Fruit fly (Drosophila melanogaster) whole organism, wandering third instar larva: Measurements from ENCODE around the gene CG12698.

Source experiments
- Abd-B ChIP-seq: fragments of >200 bp; optimal IDR thresholded peaks from 2 replicates; lab custom pipeline; 2017; ENCODE audit warnings: missing biosample characterization, missing genetic modification characterization
- CG32264 ChIP-seq: fragments of 200-800 bp; sonication (Bioruptor generic); optimal IDR thresholded peaks from 2 replicates; lab custom pipeline; 2016; ENCODE audit warnings: missing biosample characterization, missing genetic modification characterization
- CrebA ChIP-seq: fragments of 200-800 bp; sonication (Bioruptor generic); optimal IDR thresholded peaks from 2 replicates; lab custom pipeline; 2016; ENCODE audit warnings: missing biosample characterization, mild to moderate bottlenecking, missing genetic modification characterization, borderline replicate concordance
- Dfd ChIP-seq: fragments of >200 bp; optimal IDR thresholded peaks from 2 replicates; lab custom pipeline; 2017; ENCODE audit warnings: missing biosample characterization, missing genetic modification characterization
- Dif ChIP-seq: fragments of 200-275, 200-300 bp; sonication (Bioruptor generic); optimal IDR thresholded peaks from 2 replicates; lab custom pipeline; 2018; ENCODE audit warnings: missing biosample characterization, missing genetic modification characterization; ENCODE audit not compliant: partially characterized antibody
- GATAd ChIP-seq: sonication (Bioruptor generic); optimal IDR thresholded peaks from 2 replicates; lab custom pipeline; 2016; ENCODE audit warnings: missing biosample characterization, missing genetic modification characterization
- HLH106 ChIP-seq: fragments of 200-800 bp; optimal IDR thresholded peaks from 3 replicates; lab custom pipeline; 2019; ENCODE audit warnings: missing biosample characterization, mild to moderate bottlenecking, missing genetic modification characterization, moderate library complexity
- Hr78 ChIP-seq: fragments of >200 bp; optimal IDR thresholded peaks from 2 replicates; lab custom pipeline; 2017; ENCODE audit warnings: missing biosample characterization, missing genetic modification characterization
- Hr83 ChIP-seq: fragments of 200-300 bp; sonication (Bioruptor generic); optimal IDR thresholded peaks from 2 replicates; lab custom pipeline; 2016; ENCODE audit warnings: missing biosample characterization, mild to moderate bottlenecking, missing genetic modification characterization, moderate library complexity; ENCODE audit not compliant: poor library complexity, severe bottlenecking
- Mio ChIP-seq: sonication (Bioruptor generic); optimal IDR thresholded peaks from 2 replicates; lab custom pipeline; 2016; ENCODE audit warnings: missing biosample characterization, missing genetic modification characterization
- N ChIP-seq: fragments of >200 bp; optimal IDR thresholded peaks from 2 replicates; lab custom pipeline; 2018; ENCODE audit warnings: missing biosample characterization, missing external identifiers, missing genetic modification characterization
- OdsH ChIP-seq: fragments of 200-800 bp; sonication (Bioruptor generic); optimal IDR thresholded peaks from 2 replicates; lab custom pipeline; 2016; ENCODE audit warnings: missing biosample characterization, mild to moderate bottlenecking, missing genetic modification characterization
- Vsx2 ChIP-seq: fragments of 200-300, 225-300 bp; sonication (Bioruptor generic); optimal IDR thresholded peaks from 2 replicates; lab custom pipeline; 2018; ENCODE audit warnings: missing biosample characterization, missing genetic modification characterization; ENCODE audit not compliant: partially characterized antibody
- br ChIP-seq: fragments of 200-800 bp; sonication (Bioruptor generic); optimal IDR thresholded peaks from 2 replicates; lab custom pipeline; 2016; ENCODE audit warnings: missing biosample characterization, missing genetic modification characterization
- brk ChIP-seq: fragments of 200-800 bp; sonication (Bioruptor generic); optimal IDR thresholded peaks from 2 replicates; lab custom pipeline; 2016; ENCODE audit warnings: missing biosample characterization, mild to moderate bottlenecking, missing genetic modification characterization
- dl ChIP-seq, 2 experiments: fragments of 175-275, 200-275 bp in 1 of 2; fragments of 200-275 bp in 1 of 2; sonication (Bioruptor generic); optimal IDR thresholded peaks; lab custom pipeline; 2018; ENCODE audit warnings: mild to moderate bottlenecking in 2 of 2, missing biosample characterization in 2 of 2, missing genetic modification characterization in 2 of 2, moderate library complexity in 2 of 2; ENCODE audit not compliant: partially characterized antibody in 2 of 2, insufficient read depth in 1 of 2
- dmrt93B ChIP-seq: fragments of 200-800 bp; sonication (Bioruptor generic); optimal IDR thresholded peaks from 2 replicates; lab custom pipeline; 2018; ENCODE audit warnings: missing biosample characterization, mild to moderate bottlenecking, missing genetic modification characterization
- dsf ChIP-seq: sonication (Bioruptor generic); optimal IDR thresholded peaks from 2 replicates; lab custom pipeline; 2016; ENCODE audit warnings: missing biosample characterization, missing genetic modification characterization, borderline replicate concordance
- ey ChIP-seq: fragments of 200-800 bp; sonication (Bioruptor generic); optimal IDR thresholded peaks from 2 replicates; lab custom pipeline; 2016; ENCODE audit warnings: missing biosample characterization, missing genetic modification characterization
- foxo ChIP-seq, 2 experiments: fragments of 200-800 bp; sonication (Bioruptor generic); optimal IDR thresholded peaks; 2 replicates in 1 of 2; 3 replicates in 1 of 2; lab custom pipeline; 2016 to 2017; ENCODE audit warnings: missing biosample characterization in 2 of 2, missing genetic modification characterization in 2 of 2
- fru ChIP-seq: fragments of 200-800 bp; sonication (Bioruptor generic); optimal IDR thresholded peaks from 3 replicates; lab custom pipeline; 2016; ENCODE audit warnings: missing biosample characterization, mild to moderate bottlenecking, missing genetic modification characterization
- h ChIP-seq: fragments of 200-800 bp; sonication (Bioruptor generic); optimal IDR thresholded peaks from 3 replicates; lab custom pipeline; 2016; ENCODE audit warnings: missing biosample characterization, mild to moderate bottlenecking, missing genetic modification characterization
- lola ChIP-seq: fragments of >200 bp; optimal IDR thresholded peaks from 2 replicates; lab custom pipeline; 2017; ENCODE audit warnings: missing biosample characterization, missing genetic modification characterization
- pan ChIP-seq: fragments of >200 bp; optimal IDR thresholded peaks from 2 replicates; lab custom pipeline; 2017
- psq ChIP-seq: fragments of 200-800 bp; sonication (Bioruptor generic); optimal IDR thresholded peaks from 3 replicates; lab custom pipeline; 2017; ENCODE audit warnings: missing biosample characterization, mild to moderate bottlenecking, missing genetic modification characterization, moderate library complexity
- rgr ChIP-seq: fragments of 200-800 bp; sonication (Bioruptor generic); optimal IDR thresholded peaks from 3 replicates; lab custom pipeline; 2016; ENCODE audit warnings: missing biosample characterization, mild to moderate bottlenecking, missing genetic modification characterization
- sage ChIP-seq: fragments of 200-800 bp; sonication (Bioruptor generic); optimal IDR thresholded peaks from 2 replicates; lab custom pipeline; 2016; ENCODE audit warnings: missing biosample characterization, mild to moderate bottlenecking, missing genetic modification characterization
- sv ChIP-seq: fragments of 200-800 bp; sonication (Bioruptor generic); optimal IDR thresholded peaks from 3 replicates; lab custom pipeline; 2016; ENCODE audit warnings: missing biosample characterization, missing genetic modification characterization
- tai ChIP-seq: sonication (Bioruptor generic); optimal IDR thresholded peaks from 2 replicates; lab custom pipeline; 2016; ENCODE audit warnings: missing biosample characterization, missing genetic modification characterization
- usp ChIP-seq: fragments of >200 bp; optimal IDR thresholded peaks from 2 replicates; lab custom pipeline; 2017; ENCODE audit warnings: missing biosample characterization, missing genetic modification characterization
- woc ChIP-seq: sonication (Bioruptor generic); optimal IDR thresholded peaks from 2 replicates; lab custom pipeline; 2016; ENCODE audit warnings: missing biosample characterization, mild to moderate bottlenecking, missing genetic modification characterization

The CG12698 gene

dm6 chrX:15976568-15976967, 29.4 kb upstream of the CG12698 start, which contains the start of gene CG42766:
Gene CG42766 (plus strand): TSS chrX:15976868.
- TF ChIP-seq sage (GFP tag; lab: Kevin White, UChicago), result no peak
- no peak for TF ChIP-seq dl (GFP tag; optimal IDR thresholded peaks at IDR 0.05; lab: Kevin White, UChicago; ENCODE audit: insufficient read depth in 1 of 2, partially characterized antibody in 2 of 2)
- no peak for TF ChIP-seq GATAd (GFP tag; lab: Kevin White, UChicago)
- TF ChIP-seq pan (lab: Kevin White, UChicago), result no peak
- TF ChIP-seq lola (GFP tag; lab: Kevin White, UChicago), result no peak
- TF ChIP-seq woc (GFP tag; lab: Kevin White, UChicago), result no peak
- TF ChIP-seq OdsH (GFP tag; lab: Kevin White, UChicago), result no peak
- no peak for TF ChIP-seq fru (GFP tag; lab: Kevin White, UChicago)
- TF ChIP-seq Hr78 (GFP tag; lab: Kevin White, UChicago), result no peak
- no peak for TF ChIP-seq brk (GFP tag; lab: Kevin White, UChicago)
- TF ChIP-seq h (GFP tag; lab: Kevin White, UChicago), result no peak
- TF ChIP-seq CG32264 (GFP tag; lab: Kevin White, UChicago), result no peak
- no peak for TF ChIP-seq CrebA
- TF ChIP-seq usp (GFP tag; lab: Kevin White, UChicago), result no peak

DNA sequence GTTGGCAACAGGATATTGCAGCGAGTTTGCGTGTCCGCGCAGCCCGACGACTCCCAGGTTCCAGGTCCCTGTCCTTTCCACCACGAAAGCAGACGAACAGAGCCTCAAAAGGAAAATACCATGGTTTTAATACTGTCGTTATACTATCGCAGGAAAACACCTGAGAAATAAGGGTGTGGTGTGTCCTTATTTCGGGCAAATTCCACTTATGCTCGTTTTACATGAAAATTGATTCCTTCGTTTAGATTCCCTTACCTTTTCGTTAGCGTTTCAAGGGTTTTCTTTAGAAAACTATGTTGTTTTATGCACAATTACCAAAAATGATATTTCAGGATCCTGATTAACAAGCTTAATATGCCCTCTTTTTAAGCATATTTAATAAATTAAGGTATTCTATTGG, 23.1 kb upstream of the CG12698 start, which contains the start of gene Cep164:
TSS of gene Cep164 (minus strand) at position 101 of the 400 bp plus-strand sequence.
- no peak for TF ChIP-seq foxo (GFP tag; optimal IDR thresholded peaks at IDR 0.05; lab: Kevin White, UChicago)
- TF ChIP-seq dsf (GFP tag; lab: Kevin White, UChicago), result no peak
- no peak for TF ChIP-seq tai (GFP tag; lab: Kevin White, UChicago)
- no peak for TF ChIP-seq Vsx2 (GFP tag; lab: Kevin White, UChicago)
- no peak for TF ChIP-seq N (GFP tag; lab: Kevin White, UChicago)
- TF ChIP-seq Mio (GFP tag; lab: Kevin White, UChicago), result no peak
- TF ChIP-seq HLH106 (tag; lab: Kevin White, UChicago), result no peak
- no peak for TF ChIP-seq psq (GFP tag; lab: Kevin White, UChicago)
- no peak for TF ChIP-seq Dif
- TF ChIP-seq ey, result no peak
- no peak for TF ChIP-seq OdsH (GFP tag; lab: Kevin White, UChicago)
- TF ChIP-seq Dfd (GFP tag; lab: Kevin White, UChicago), result no peak
- no peak for TF ChIP-seq h (GFP tag; lab: Kevin White, UChicago)

DNA sequence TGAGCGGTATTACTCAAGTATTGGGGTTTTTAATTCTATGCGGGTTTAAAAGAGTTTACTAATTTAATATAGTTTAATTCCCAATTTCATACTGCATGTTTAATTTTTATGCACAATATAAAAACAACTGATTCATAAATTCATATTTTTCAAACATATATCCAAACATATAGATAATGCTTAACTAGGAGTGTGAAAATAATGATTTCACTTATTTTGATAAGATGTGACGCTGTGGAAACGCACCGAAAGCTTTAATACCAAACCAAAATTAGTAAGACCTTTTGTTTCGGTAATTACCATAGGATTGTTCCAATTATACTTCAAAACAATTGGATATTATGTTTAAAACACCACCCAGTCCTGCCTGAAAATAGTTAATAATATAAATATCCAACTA, 22.4 kb upstream of the CG12698 start, which contains the start of gene Slc25A46a:
TSS of gene Slc25A46a (plus strand) at position 272 of the 400 bp plus-strand sequence.
- TF ChIP-seq HLH106 (tag; lab: Kevin White, UChicago) (peak; percentile 8), woc (GFP tag; lab: Kevin White, UChicago) (peak; percentile 7), dmrt93B (GFP tag; lab: Kevin White, UChicago) (no peak), br (no peak)

DNA sequence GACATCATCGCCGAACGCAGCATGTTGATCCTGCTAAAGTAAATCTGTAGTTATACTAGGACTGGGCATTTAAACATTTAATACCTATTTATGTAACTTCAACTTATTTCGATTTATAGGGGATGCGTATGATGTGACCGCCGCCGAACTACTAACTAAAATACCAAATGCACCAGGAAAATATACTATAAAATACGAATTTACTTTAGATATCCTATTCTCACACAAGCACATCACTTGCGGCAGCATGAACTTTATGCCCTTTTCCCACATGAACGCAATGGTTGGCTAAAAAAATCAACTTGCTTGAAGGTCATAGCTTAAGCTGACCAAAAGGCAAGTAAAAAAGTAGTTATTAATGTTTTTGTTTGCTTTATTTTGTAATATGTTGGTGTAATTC, 19.3 kb upstream of the CG12698 start, which contains the start of gene ND-20:
TSS of gene ND-20 (minus strand) at position 155 of the 400 bp plus-strand sequence.
- TF ChIP-seq ey (no peak), psq (GFP tag; lab: Kevin White, UChicago) (no peak), sv (GFP tag; lab: Kevin White, UChicago) (peak; percentile 1), woc (GFP tag; lab: Kevin White, UChicago) (peak; percentile 60), tai (GFP tag; lab: Kevin White, UChicago) (no peak), Abd-B (GFP tag; lab: Kevin White, UChicago) (peak; percentile 17), Hr83 (GFP tag; lab: Kevin White, UChicago) (no peak), Hr78 (GFP tag; lab: Kevin White, UChicago) (peak; percentile 86), pan (lab: Kevin White, UChicago) (no peak), Vsx2 (GFP tag; lab: Kevin White, UChicago) (no peak), N (GFP tag; lab: Kevin White, UChicago) (peak; percentile 98), Dfd (GFP tag; lab: Kevin White, UChicago) (no peak), CrebA (no peak), rgr (GFP tag; lab: Kevin White, UChicago) (no peak), HLH106 (tag; lab: Kevin White, UChicago) (peak; percentile 4), h (GFP tag; lab: Kevin White, UChicago) (no peak), foxo (GFP tag; optimal IDR thresholded peaks at IDR 0.05; lab: Kevin White, UChicago) (peak in 1 of 2 experiments; percentile 8), dl (GFP tag; optimal IDR thresholded peaks at IDR 0.05; lab: Kevin White, UChicago; ENCODE audit: insufficient read depth in 1 of 2, partially characterized antibody in 2 of 2) (no peak)
